Fruit fly (Drosophila melanogaster): ENCODE data around the gene CG13305.

Gene CG13305

dm6 chr3L:8600752-8601433 lies 45.7 kb downstream of the CG13305 start, which contains the start of the genes Nelf-E and RpL14 (continued):
- TF ChIP-seq Oaz (GFP tag; IDR thresholded peaks at IDR 0.05) (peak; percentile 89), CG9932 (GFP tag; IDR thresholded peaks at IDR 0.05) (peak; percentile 95), sens (GFP tag) (peak; percentile 99), tap (tag; optimal IDR thresholded peaks at IDR 0.05) (peak; percentile 80), CG16813 (GFP tag; IDR thresholded peaks at IDR 0.05; ENCODE audit: partially characterized antibody) (no peak; the same call in 1 of the 3 replicates), tin (GFP tag; optimal IDR thresholded peaks at IDR 0.05) (peak; percentile 91), gcm2 (GFP tag; optimal IDR thresholded peaks at IDR 0.05) (peak; percentile 93), CG12071 (GFP tag; optimal IDR thresholded peaks at IDR 0.05) (peak; percentile 97), NFAT (GFP tag; IDR thresholded peaks at IDR 0.05) (peak; percentile 97), CG13296 (GFP tag; optimal IDR thresholded peaks at IDR 0.05) (peak; percentile 96), CG5953 (GFP tag; IDR thresholded peaks at IDR 0.05) (peak; percentile 88), CG10274 (GFP tag; optimal IDR thresholded peaks at IDR 0.05) (peak; percentile 88), amos (GFP tag; IDR thresholded peaks at IDR 0.05; ENCODE audit: partially characterized antibody) (peak; percentile 60), ssp (GFP tag; IDR thresholded peaks at IDR 0.05) (peak; percentile 84), tio (GFP tag; optimal IDR thresholded peaks at IDR 0.05) (no peak), CG7372 (GFP tag; IDR thresholded peaks at IDR 0.05) (peak; percentile 91), NC2β (GFP tag; optimal IDR thresholded peaks at IDR 0.05) (peak; percentile 100), CG7745 (tag; optimal IDR thresholded peaks at IDR 0.05) (peak; percentile 41), Gug (GFP tag; IDR thresholded peaks at IDR 0.05) (peak; percentile 62; the same call in 3 of the 4 replicates), ttk (GFP tag; IDR thresholded peaks at IDR 0.05) (peak; percentile 90), trh (GFP tag; optimal IDR thresholded peaks at IDR 0.05) (peak; percentile 95), dati (GFP tag; IDR thresholded peaks at IDR 0.05) (peak; percentile 89), odd (GFP tag; optimal IDR thresholded peaks at IDR 0.05) (peak; percentile 95), CG4820 (GFP tag; optimal IDR thresholded peaks at IDR 0.05) (peak; percentile 87), gsb (GFP tag; IDR thresholded peaks at IDR 0.05) (peak; percentile 82), Spps (tag; optimal IDR thresholded peaks at IDR 0.05) (peak; percentile 81), CG10209 (GFP tag; optimal IDR thresholded peaks at IDR 0.05) (peak; percentile 96), D19A (tag; optimal IDR thresholded peaks at IDR 0.05) (peak; percentile 72), CG15601 (tag; optimal IDR thresholded peaks at IDR 0.05) (peak; percentile 93), disco-r (GFP tag; optimal IDR thresholded peaks at IDR 0.05) (peak; percentile 95), row (GFP tag; IDR thresholded peaks at IDR 0.05) (peak; percentile 68), chn (GFP tag; optimal IDR thresholded peaks at IDR 0.05) (peak; percentile 91), rib (GFP tag; IDR thresholded peaks at IDR 0.05) (peak; percentile 84), CG13123 (GFP tag; optimal IDR thresholded peaks at IDR 0.05) (no peak), CG9817 (tag; optimal IDR thresholded peaks at IDR 0.05) (peak; percentile 94), MTF-1 (GFP tag; optimal IDR thresholded peaks at IDR 0.05; ENCODE audit: borderline replicate concordance) (peak; percentile 98), Six4 (GFP tag; optimal IDR thresholded peaks at IDR 0.05) (peak; percentile 86), CG4730 (GFP tag; IDR thresholded peaks at IDR 0.05) (peak; percentile 82), CG12299 (tag; optimal IDR thresholded peaks at IDR 0.05) (peak; percentile 90), NK7.1 (GFP tag; optimal IDR thresholded peaks at IDR 0.05) (peak; percentile 96), CG7963 (GFP tag; IDR thresholded peaks at IDR 0.05; ENCODE audit: partially characterized antibody) (no peak), CG13287 (GFP tag; IDR thresholded peaks at IDR 0.05; ENCODE audit: partially characterized antibody) (peak; percentile 66; the same call in 1 of the 2 replicates), Meics (GFP tag; optimal IDR thresholded peaks at IDR 0.05) (peak; percentile 97), Hsf (GFP tag; optimal IDR thresholded peaks at IDR 0.05) (peak; percentile 93), CG32532 (GFP tag; IDR thresholded peaks at IDR 0.05) (peak; percentile 94), CG16863 (GFP tag; optimal IDR thresholded peaks at IDR 0.05) (peak; percentile 92), H15 (GFP tag; IDR thresholded peaks at IDR 0.05) (peak; percentile 94), hkb (optimal IDR thresholded peaks at IDR 0.05) (no peak), hkb (GFP tag; IDR thresholded peaks at IDR 0.05) (peak; percentile 91), CG2875 (GFP tag; optimal IDR thresholded peaks at IDR 0.05) (peak; percentile 93)
